Worm (Caenorhabditis elegans): ENCODE results near the gene tsp-10.

tsp-10 gene

DNA sequence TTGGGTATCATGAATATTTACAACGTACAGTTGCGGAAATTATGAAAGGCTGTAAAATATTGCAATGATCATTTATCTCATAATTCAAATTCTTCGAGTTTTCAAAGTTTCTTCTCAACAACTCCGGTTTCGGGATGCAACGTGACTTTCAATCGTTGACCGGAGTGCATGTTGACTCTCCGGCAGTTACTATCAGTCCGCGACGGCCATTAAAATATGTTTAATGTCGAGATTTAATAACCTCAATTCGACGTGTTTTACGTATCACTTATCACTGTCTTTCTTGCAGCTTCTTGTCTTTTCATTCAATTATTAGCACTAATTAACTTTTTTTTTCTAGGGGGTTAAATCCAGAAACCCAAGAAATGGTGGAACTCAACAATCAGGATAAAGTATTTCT is at the start of gene tsp-10:
tsp-10 (plus strand) TSS at position 366 of the 400 bp plus-strand sequence.
- peak; percentile 60 for TF ChIP-seq elt-2 (tag; optimal IDR thresholded peaks at IDR 0.05)
- TF ChIP-seq nhr-77 (tag; optimal IDR thresholded peaks at IDR 0.05), result no peak

DNA sequence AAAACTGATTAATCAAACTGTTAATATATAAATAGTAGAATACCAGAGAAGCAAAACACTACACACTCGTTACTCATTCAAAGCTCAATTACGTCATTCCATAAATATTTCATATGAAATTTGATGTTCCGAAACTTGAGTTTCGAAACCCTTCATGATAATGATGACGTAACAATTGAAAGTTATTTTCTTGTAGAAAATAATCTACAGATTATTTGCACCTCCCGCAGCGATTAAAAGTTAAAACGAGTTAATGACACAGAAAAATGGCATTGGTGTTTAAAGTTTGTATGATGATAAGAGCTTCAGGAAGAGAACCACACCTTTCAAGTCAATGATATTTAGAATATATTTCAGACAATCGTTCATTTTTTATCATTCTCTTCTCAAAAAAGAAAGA is 44.5 kb upstream of the tsp-10 start, which contains the start of gene H43E16.1:
H43E16.1 (plus strand) TSS at position 375 of the 400 bp plus-strand sequence.
- TF ChIP-seq fos-1 (tag; optimal IDR thresholded peaks at IDR 0.05) (no peak), pqm-1 (tag; optimal IDR thresholded peaks at IDR 0.05) (peak; percentile 62), elt-2 (tag; optimal IDR thresholded peaks at IDR 0.05) (peak; percentile 86)

DNA sequence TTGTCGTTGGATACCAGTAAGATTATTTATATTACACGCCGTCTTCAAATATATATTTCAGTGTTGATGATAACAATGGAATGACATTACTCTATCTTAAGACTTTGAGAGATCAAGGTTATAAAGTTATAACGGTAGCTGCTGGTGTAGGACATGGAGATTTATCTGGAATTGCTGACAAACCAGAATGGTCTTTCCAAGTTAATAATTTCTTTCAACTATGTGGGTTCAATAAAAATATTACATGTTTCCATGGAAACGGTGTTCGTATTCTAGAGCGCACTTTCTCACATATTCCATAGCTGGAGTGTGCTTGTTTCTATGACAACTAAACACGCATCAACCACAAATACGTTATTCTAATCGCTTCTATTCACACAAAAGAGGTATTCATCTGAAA is 38.7 kb upstream of the tsp-10 start, which contains the start of gene ift-74:
ift-74 (plus strand) TSS at position 301 of the 400 bp plus-strand sequence.
- TF ChIP-seq ceh-28 (tag; optimal IDR thresholded peaks at IDR 0.05) (no peak), pha-4 (tag; optimal IDR thresholded peaks at IDR 0.05) (no peak), eor-1 (tag; optimal IDR thresholded peaks at IDR 0.05) (no peak), nhr-23 (tag; optimal IDR thresholded peaks at IDR 0.05) (no peak), lin-15B (tag; optimal IDR thresholded peaks at IDR 0.05) (no peak), nhr-237 (tag; optimal IDR thresholded peaks at IDR 0.05) (no peak)

DNA sequence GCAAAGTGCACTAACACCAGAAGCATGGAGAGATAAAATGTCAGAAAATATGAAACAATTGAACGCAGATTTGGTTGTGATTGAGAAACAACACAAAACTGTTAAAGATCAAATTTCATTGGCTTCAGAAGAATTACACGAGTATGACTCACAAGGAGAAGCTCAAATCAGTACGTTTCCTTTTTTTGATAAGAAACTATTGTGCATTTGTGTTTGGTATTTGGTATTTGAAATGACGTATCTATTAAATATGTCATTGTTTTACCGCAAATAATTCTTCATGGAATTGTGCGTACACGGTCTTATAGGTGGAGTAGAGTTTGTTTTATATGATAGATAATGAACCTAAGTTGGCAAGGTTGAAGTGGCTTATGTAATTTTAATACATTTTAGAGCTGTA is 36.9 kb upstream of the tsp-10 start:
- TF ChIP-seq lin-39 (tag; optimal IDR thresholded peaks at IDR 0.05) (no peak), elt-2 (tag; optimal IDR thresholded peaks at IDR 0.05) (peak; percentile 59), egl-27 (tag; optimal IDR thresholded peaks at IDR 0.05) (no peak), pqm-1 (tag; optimal IDR thresholded peaks at IDR 0.05) (peak; percentile 76), nhr-11 (tag; optimal IDR thresholded peaks at IDR 0.05) (no peak), unc-62 (GFP tag; optimal IDR thresholded peaks at IDR 0.05) (no peak)

DNA sequence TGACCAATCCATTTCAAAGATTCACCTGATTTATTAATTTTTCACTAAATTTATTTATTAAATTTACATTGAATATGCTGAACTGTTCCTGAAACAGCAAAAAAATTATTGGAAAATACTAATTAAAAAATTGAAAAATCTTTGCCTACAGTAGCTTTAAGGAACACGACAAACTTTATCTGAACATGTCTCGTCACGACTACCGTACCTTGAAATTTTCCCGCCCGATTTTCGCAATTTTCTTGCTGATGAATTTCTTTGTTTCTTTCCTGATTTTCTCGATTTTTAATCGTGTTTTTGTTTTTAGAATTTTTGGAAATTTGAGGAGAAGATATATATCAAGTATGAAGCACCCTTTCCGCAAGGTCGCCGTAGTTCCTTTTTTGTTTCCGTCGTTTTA is 35.5 kb upstream of the tsp-10 start:
- no peak for TF ChIP-seq nhr-77 (tag; optimal IDR thresholded peaks at IDR 0.05)
- TF ChIP-seq nhr-25 (tag; optimal IDR thresholded peaks at IDR 0.05), result peak; percentile 14

DNA sequence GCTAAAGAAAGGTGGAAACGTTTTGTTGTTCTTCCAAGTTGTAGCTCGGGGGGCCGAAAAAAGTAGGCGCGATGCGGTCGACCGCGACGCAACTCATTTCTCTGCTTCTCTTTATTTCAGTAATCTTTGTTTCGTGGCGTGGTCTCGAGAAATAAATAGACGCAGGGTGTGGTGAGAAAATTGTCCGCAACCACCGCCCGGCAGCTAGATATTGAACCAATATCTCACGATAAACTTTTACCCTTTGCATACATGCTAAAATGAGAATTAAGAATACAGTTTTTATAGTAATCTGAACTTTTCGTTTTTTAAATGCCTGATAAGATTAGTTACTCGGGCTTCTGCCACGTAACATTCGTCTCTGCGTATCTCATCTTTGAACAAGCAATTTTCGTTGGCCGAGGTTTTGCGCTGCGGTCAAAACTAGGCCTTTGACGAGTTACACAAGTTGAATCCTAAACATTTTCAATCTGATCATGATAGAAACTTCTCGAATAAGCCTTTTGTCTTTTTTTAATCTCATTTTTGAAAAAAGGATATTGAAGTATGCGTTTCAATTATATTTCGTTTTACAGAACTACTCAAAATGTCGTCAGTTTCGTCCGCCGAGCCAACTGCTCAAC is 34.6 kb upstream of the tsp-10 start, which contains the start of gene gyf-1:
gyf-1 (plus strand) TSS at position 573 of the 623 bp plus-strand sequence.
- TF ChIP-seq fkh-10 (GFP tag; optimal IDR thresholded peaks at IDR 0.05) (no peak), elt-1 (tag; optimal IDR thresholded peaks at IDR 0.05) (no peak), egl-5 (tag; optimal IDR thresholded peaks at IDR 0.05) (peak; percentile 31), jun-1 (tag; optimal IDR thresholded peaks at IDR 0.05) (no peak), mdl-1 (tag; optimal IDR thresholded peaks at IDR 0.05) (no peak), sea-2 (GFP tag; optimal IDR thresholded peaks at IDR 0.05) (no peak), nhr-77 (tag; optimal IDR thresholded peaks at IDR 0.05) (no peak), pqm-1 (tag; optimal IDR thresholded peaks at IDR 0.05) (peak; percentile 20), ama-1 (optimal IDR thresholded peaks at IDR 0.05) (no peak), ztf-4 (tag; optimal IDR thresholded peaks at IDR 0.05) (no peak), aly-2 (tag; optimal IDR thresholded peaks at IDR 0.05) (no peak), pha-4 (tag; optimal IDR thresholded peaks at IDR 0.05) (peak; percentile 7), ceh-28 (tag; optimal IDR thresholded peaks at IDR 0.05) (no peak), fos-1 (tag; optimal IDR thresholded peaks at IDR 0.05) (no peak), nhr-23 (tag; optimal IDR thresholded peaks at IDR 0.05) (peak; percentile 0), hmg-11 (tag; optimal IDR thresholded peaks at IDR 0.05) (no peak), nfya-1 (tag; optimal IDR thresholded peaks at IDR 0.05; ENCODE audit: insufficient read depth) (peak; percentile 63), elt-2 (tag; optimal IDR thresholded peaks at IDR 0.05) (peak; percentile 58), lin-39 (tag; optimal IDR thresholded peaks at IDR 0.05) (peak; percentile 66), snpc-4 (tag; optimal IDR thresholded peaks at IDR 0.05) (peak; percentile 61), nhr-76 (tag; optimal IDR thresholded peaks at IDR 0.05) (no peak), fkh-2 (tag; optimal IDR thresholded peaks at IDR 0.05) (no peak), lin-15B (tag; optimal IDR thresholded peaks at IDR 0.05) (peak; percentile 73)

DNA sequence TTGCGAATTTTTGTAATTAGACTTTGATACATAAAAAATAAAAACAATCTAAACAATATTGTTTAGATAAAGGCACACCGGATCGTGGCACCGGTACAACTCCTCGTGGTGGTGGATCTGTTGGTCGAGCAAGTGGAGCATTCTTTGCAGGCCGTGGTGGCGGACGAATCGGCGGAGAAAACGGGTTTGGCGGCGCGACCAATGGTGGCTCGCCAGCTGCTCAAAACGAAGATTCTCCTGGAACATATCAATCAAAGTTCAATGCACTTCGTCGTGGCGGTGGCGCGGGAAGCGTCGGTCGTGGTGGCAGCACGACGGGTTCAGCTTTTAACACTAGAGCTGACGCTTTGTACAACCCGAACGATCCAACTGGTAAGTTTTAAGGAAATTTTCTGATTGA is 32.4 kb upstream of the tsp-10 start:
- no peak for TF ChIP-seq nhr-76 (tag; optimal IDR thresholded peaks at IDR 0.05)
